Worm (Caenorhabditis elegans) whole organism, mixed stage, embryonic: Measurements from ENCODE around the gene mai-1.

Experiments
- blmp-1 ChIP-seq: fragments of 150-350 bp; optimal IDR thresholded peaks from 2 replicates; lab custom pipeline; 2014; ENCODE audit warnings: missing biosample characterization, missing genetic modification characterization
- ceh-39 ChIP-seq: fragments of 150-350 bp; optimal IDR thresholded peaks from 2 replicates; lab custom pipeline; 2014; ENCODE audit warnings: missing biosample characterization, missing genetic modification characterization
- ceh-43 ChIP-seq: fragments of 200-800 bp; sonication (Bioruptor generic); optimal IDR thresholded peaks from 2 replicates; lab custom pipeline; 2018; ENCODE audit warnings: mild to moderate bottlenecking, missing genetic modification characterization, moderate library complexity, missing compliant biosample characterization
- ceh-83 ChIP-seq: fragments of 200-800 bp; sonication (Bioruptor generic); optimal IDR thresholded peaks from 2 replicates; lab custom pipeline; 2018; ENCODE audit warnings: mild to moderate bottlenecking, missing genetic modification characterization, missing compliant biosample characterization
- ces-1 ChIP-seq: fragments of 150-350 bp; optimal IDR thresholded peaks from 2 replicates; lab custom pipeline; 2014; ENCODE audit warnings: missing biosample characterization, missing genetic modification reagents, missing genetic modification characterization
- elt-1 ChIP-seq: sonication (generic microtip); optimal IDR thresholded peaks from 2 replicates; lab custom pipeline; 2017; ENCODE audit warnings: missing genetic modification characterization, mild to moderate bottlenecking, missing compliant biosample characterization, antibody characterized with exemption, moderate library complexity, borderline replicate concordance; ENCODE audit not compliant: insufficient read depth
- elt-3 ChIP-seq: fragments of 150-350 bp; optimal IDR thresholded peaks from 2 replicates; lab custom pipeline; 2014; ENCODE audit warnings: missing biosample characterization, missing genetic modification characterization
- ham-2 ChIP-seq: fragments of 200-800 bp; sonication (Bioruptor generic); optimal IDR thresholded peaks from 2 replicates; lab custom pipeline; 2018; ENCODE audit warnings: mild to moderate bottlenecking, missing genetic modification characterization, missing compliant biosample characterization
- lin-32 ChIP-seq: fragments of 200-800 bp; sonication (Bioruptor generic); optimal IDR thresholded peaks from 2 replicates; lab custom pipeline; 2018; ENCODE audit warnings: mild to moderate bottlenecking, missing genetic modification characterization, missing compliant biosample characterization
- mab-5 ChIP-seq: fragments of 150-350 bp; optimal IDR thresholded peaks from 2 replicates; lab custom pipeline; 2014; ENCODE audit warnings: missing biosample characterization, missing genetic modification characterization
- mep-1 ChIP-seq: fragments of 150-350 bp; optimal IDR thresholded peaks from 2 replicates; lab custom pipeline; 2017; ENCODE audit warnings: missing biosample characterization, missing genetic modification reagents, missing genetic modification characterization, inconsistent platforms
- nhr-12 ChIP-seq: fragments of 150-350 bp; optimal IDR thresholded peaks from 2 replicates; lab custom pipeline; 2014; ENCODE audit warnings: missing biosample characterization, missing genetic modification characterization
- nhr-2 ChIP-seq: fragments of 150-350 bp; optimal IDR thresholded peaks from 2 replicates; lab custom pipeline; 2014; ENCODE audit warnings: missing biosample characterization, missing genetic modification characterization
- nhr-237 ChIP-seq: fragments of 150-350 bp; optimal IDR thresholded peaks from 2 replicates; lab custom pipeline; 2014; ENCODE audit warnings: missing biosample characterization, missing genetic modification characterization
- snpc-4 ChIP-seq: fragments of 150-350 bp; optimal IDR thresholded peaks from 2 replicates; lab custom pipeline; 2014; ENCODE audit warnings: missing biosample characterization, missing genetic modification characterization
- unc-39 ChIP-seq: fragments of 150-350 bp; optimal IDR thresholded peaks from 2 replicates; lab custom pipeline; 2014; ENCODE audit warnings: missing biosample characterization, missing genetic modification characterization
- ztf-11 ChIP-seq: fragments of 150-350 bp; optimal IDR thresholded peaks from 2 replicates; lab custom pipeline; 2014; ENCODE audit warnings: missing biosample characterization, missing genetic modification characterization

mai-1 gene

DNA sequence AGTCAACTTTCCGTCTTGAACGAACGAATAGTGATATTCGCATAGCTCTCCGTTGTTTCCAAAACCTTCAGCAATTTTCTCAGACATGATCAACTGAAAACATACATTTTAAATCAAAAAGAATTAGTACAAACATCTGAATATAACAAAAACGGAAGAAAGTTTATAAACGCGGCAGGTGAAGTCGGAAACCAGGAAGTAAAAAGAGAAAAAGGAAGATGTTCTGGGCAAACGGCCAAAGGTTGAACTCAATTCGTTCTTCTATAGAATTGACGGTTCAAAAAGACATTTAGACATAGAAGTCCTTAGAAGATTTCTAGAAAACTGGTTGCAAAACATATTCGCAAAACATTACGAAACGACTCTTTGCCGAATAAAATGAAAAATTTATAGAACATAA is 29.1 kb downstream of the mai-1 start, which contains the start of gene F52E4.5:
TSS of gene F52E4.5 (minus strand) at position 101 of the 400 bp plus-strand sequence.
- TF ChIP-seq ceh-39, result no peak
- no peak for TF ChIP-seq ceh-83 (GFP tag; lab: Kevin White, UChicago)
- no peak for TF ChIP-seq ztf-11
- TF ChIP-seq, all 35 proteins: peak for 0

DNA sequence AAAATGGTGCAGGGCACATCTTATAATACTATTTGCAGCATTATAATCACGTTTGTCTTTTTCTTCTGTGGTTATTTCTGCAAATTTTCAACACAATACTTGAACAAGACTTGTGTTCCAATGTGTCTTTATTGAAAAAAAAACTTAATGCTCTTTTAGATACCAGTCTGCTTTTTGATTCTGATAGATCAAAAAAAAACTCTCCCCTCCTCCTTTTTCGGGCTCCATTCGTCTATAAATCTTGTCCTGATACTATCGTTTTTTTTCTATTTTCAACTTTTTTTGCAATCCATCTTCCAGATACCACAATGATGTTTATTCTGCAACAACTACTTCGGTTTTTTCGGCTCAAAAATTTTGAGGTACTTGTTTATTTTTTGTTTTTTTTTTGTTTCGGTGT is 35.6 kb downstream of the mai-1 start, which contains the start of gene twk-16:
TSS of gene twk-16 (plus strand) at position 301 of the 400 bp plus-strand sequence.
- TF ChIP-seq unc-39 (tag; lab: Kevin White, UChicago), result no peak
- no peak for TF ChIP-seq mab-5 (tag; lab: Kevin White, UChicago)
- TF ChIP-seq mep-1 (tag; lab: Kevin White, UChicago), result no peak
- no peak for TF ChIP-seq elt-1 (tag; lab: Kevin White, UChicago)
- TF ChIP-seq ces-1 (GFP tag; lab: Kevin White, UChicago), result no peak
- TF ChIP-seq ceh-83 (GFP tag; lab: Kevin White, UChicago), result no peak
- no peak for TF ChIP-seq lin-32 (GFP tag; lab: Kevin White, UChicago)
- no peak for TF ChIP-seq snpc-4 (tag; lab: Kevin White, UChicago)
- TF ChIP-seq ceh-43 (GFP tag; lab: Kevin White, UChicago), result no peak
- no peak for TF ChIP-seq nhr-12
- TF ChIP-seq, all 35 proteins: peak for 0

ce11 chrX:3070322-3070721 is 46.1 kb downstream of the mai-1 start, which contains the start of gene ceh-31:
Gene ceh-31 (minus strand): TSS chrX:3070422.
- TF ChIP-seq nhr-237 (tag; lab: Kevin White, UChicago), result no peak
- TF ChIP-seq ham-2 (GFP tag; lab: Kevin White, UChicago), result no peak

ce11 chrX:3067052-3067451 is 49.3 kb downstream of the mai-1 start:
- no peak for TF ChIP-seq nhr-2
- TF ChIP-seq nhr-12, result no peak
- TF ChIP-seq nhr-237 (tag; lab: Kevin White, UChicago), result no peak
- no peak for TF ChIP-seq mep-1 (tag; lab: Kevin White, UChicago)
- TF ChIP-seq elt-3 (tag; lab: Kevin White, UChicago), result no peak
- TF ChIP-seq blmp-1 (tag; lab: Kevin White, UChicago), result no peak
- TF ChIP-seq ces-1 (GFP tag; lab: Kevin White, UChicago), result peak; percentile 48
- TF ChIP-seq, all 35 proteins: peak for 1
